Worm (Caenorhabditis elegans) whole organism, L1 larva: Measurements from ENCODE around the gene fkh-7.

ENCODE experiments used
- C04F5.9 ChIP-seq: sonication (generic microtip); optimal IDR thresholded peaks from 2 replicates; lab custom pipeline; 2016; ENCODE audit warnings: missing genetic modification characterization, missing compliant biosample characterization
- aha-1 ChIP-seq: fragments of 150-350 bp; optimal IDR thresholded peaks from 2 replicates; lab custom pipeline; 2014; ENCODE audit warnings: missing biosample characterization, missing genetic modification characterization
- alr-1 ChIP-seq: fragments of 200-800 bp; sonication (Bioruptor generic); optimal IDR thresholded peaks from 2 replicates; lab custom pipeline; 2018; ENCODE audit warnings: borderline replicate concordance, mild to moderate bottlenecking, missing genetic modification characterization, missing compliant biosample characterization
- aly-2 ChIP-seq: fragments of 150-350 bp; optimal IDR thresholded peaks from 2 replicates; lab custom pipeline; 2014; ENCODE audit warnings: missing biosample characterization, missing genetic modification characterization
- ama-1 ChIP-seq: fragments of 150-350 bp; optimal IDR thresholded peaks from 2 replicates; lab custom pipeline; 2014
- elt-3 ChIP-seq, 6 experiments: fragments of 150-350 bp in 1 of 6; sonication (generic microtip); optimal IDR thresholded peaks; 2 replicates each; lab custom pipeline; 2017 to 2018; ENCODE audit warnings: missing biosample characterization in 6 of 6, missing genetic modification characterization in 6 of 6, inconsistent platforms in 1 of 6
- fos-1 ChIP-seq: fragments of 150-350 bp; optimal IDR thresholded peaks from 2 replicates; lab custom pipeline; 2014; ENCODE audit warnings: missing biosample characterization, missing genetic modification characterization

- TF ChIP-seq fos-1 (tag; lab: Kevin White, UChicago) (no peak), alr-1 (tag; lab: Kevin White, UChicago) (no peak), aly-2 (tag; lab: Kevin White, UChicago) (no peak), C04F5.9 (tag; lab: Kevin White, UChicago) (no peak), ama-1 (no peak), aha-1 (tag; lab: Kevin White, UChicago) (no peak), elt-3 (tag; optimal IDR thresholded peaks at IDR 0.05; lab: Kevin White, UChicago) (no peak)
Measured at ce11 chrIV:5550676-5551184, 33.8 kb upstream of the fkh-7 start, which contains the start of gene ari-2.
